Worm (Caenorhabditis elegans): ENCODE results near the gene shc-3.

DNA sequence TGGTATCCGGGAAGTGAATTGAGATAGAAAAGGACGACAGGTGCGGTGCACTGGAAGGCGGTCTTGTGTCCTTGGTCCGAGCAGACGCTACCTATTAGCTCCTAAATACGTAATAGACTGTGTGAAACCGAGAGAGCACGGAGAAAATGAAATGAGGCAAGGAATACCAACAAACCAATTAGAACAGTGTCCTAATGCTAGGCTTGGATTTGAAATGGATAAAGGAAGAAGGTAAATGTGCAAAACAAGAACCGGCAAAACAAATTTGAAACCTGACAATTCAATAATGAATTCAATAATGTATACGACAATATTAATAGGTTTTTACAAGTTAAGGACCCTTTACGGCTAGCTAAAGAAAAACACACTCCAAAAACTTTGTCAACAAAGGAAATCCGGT lies 48.6 kb upstream of the shc-3 start, which contains the start of gene C04A11.2:
- no peak for TF ChIP-seq ceh-13 (GFP tag; optimal IDR thresholded peaks at IDR 0.05)
- no peak for TF ChIP-seq hmg-4 (GFP tag; optimal IDR thresholded peaks at IDR 0.05)
- TF ChIP-seq ceh-36 (tag; optimal IDR thresholded peaks at IDR 0.05) = no peak
- TF ChIP-seq hnd-1 (tag; optimal IDR thresholded peaks at IDR 0.05) = no peak
- no peak for TF ChIP-seq ama-1 (optimal IDR thresholded peaks at IDR 0.05)
- no peak for TF ChIP-seq tbx-37 (GFP tag; conservative IDR thresholded peaks at IDR 0.05)
